Fruit fly (Drosophila melanogaster): ENCODE results near the gene lush.

Gene lush

DNA sequence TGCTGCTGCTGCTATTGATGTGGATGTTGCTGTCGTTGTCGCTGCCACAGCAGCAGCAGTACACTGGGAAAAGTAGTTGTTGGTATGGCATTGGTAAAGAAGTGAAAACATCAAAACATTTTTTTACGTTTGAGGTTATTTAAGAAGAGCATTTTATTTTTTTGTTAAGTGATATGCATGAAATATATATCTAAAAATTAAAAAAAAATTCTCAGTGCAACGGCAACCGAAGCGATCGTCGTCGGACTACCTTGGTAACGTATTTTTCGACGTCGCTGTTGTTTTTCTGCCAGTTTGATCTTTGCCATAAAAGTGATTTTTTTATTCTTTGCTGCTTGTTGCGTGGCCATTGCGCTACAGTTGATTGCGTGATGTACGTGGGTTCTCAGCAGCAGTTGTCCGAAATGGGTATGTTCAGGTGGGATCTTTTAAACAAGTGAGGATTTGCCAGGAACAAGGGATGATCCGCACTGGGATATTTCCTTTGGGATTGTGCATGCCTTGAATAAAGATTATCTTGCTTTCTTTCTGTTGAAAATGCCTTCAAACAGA is 45.1 kb downstream of the lush start (continued):
- TF ChIP-seq CG8388 (GFP tag; optimal IDR thresholded peaks at IDR 0.05) = peak; percentile 94
- peak; percentile 93 for TF ChIP-seq Blimp-1 (GFP tag; optimal IDR thresholded peaks at IDR 0.05)
- TF ChIP-seq CG9215 (GFP tag; IDR thresholded peaks at IDR 0.05) = peak; percentile 87
- TF ChIP-seq zfh1 (GFP tag; IDR thresholded peaks at IDR 0.05) = peak; percentile 98
- peak; percentile 90 for TF ChIP-seq CG15011 (GFP tag; optimal IDR thresholded peaks at IDR 0.05)
- peak; percentile 81 for TF ChIP-seq fu2 (GFP tag; optimal IDR thresholded peaks at IDR 0.05)
- no peak for TF ChIP-seq CG16813 (GFP tag; IDR thresholded peaks at IDR 0.05; ENCODE audit: partially characterized antibody)
- peak; percentile 92 for TF ChIP-seq twi (tag; optimal IDR thresholded peaks at IDR 0.05)
- TF ChIP-seq p53 (GFP tag; optimal IDR thresholded peaks at IDR 0.05) = peak; percentile 75
- TF ChIP-seq ham (GFP tag; IDR thresholded peaks at IDR 0.05) = 0 out of 2 replicates have a peak, but pooled peaks have one; percentile 68
- peak; percentile 93 for TF ChIP-seq HLH3B (GFP tag; IDR thresholded peaks at IDR 0.05)
- TF ChIP-seq fru (optimal IDR thresholded peaks at IDR 0.05) = no peak
- TF ChIP-seq CG17385 (GFP tag; optimal IDR thresholded peaks at IDR 0.05) = peak; percentile 93
- peak; percentile 87 for TF ChIP-seq Neu2 (GFP tag; optimal IDR thresholded peaks at IDR 0.05; ENCODE audit: borderline replicate concordance)
- TF ChIP-seq bcd (GFP tag; optimal IDR thresholded peaks at IDR 0.05) = peak; percentile 94
- TF ChIP-seq Oaz (GFP tag; IDR thresholded peaks at IDR 0.05) = peak; percentile 89
- peak; percentile 94 for TF ChIP-seq seq (GFP tag; IDR thresholded peaks at IDR 0.05)
- TF ChIP-seq dpn (GFP tag; optimal IDR thresholded peaks at IDR 0.05) = peak; percentile 93 to 96
- peak; percentile 91 for TF ChIP-seq YL-1 (GFP tag; optimal IDR thresholded peaks at IDR 0.05)
- TF ChIP-seq CG2129 (GFP tag; IDR thresholded peaks at IDR 0.05; ENCODE audit: partially characterized antibody) = no peak
- no peak; the same call in none of the 3 replicates for TF ChIP-seq CG11560 (tag; IDR thresholded peaks at IDR 0.05)
- peak; percentile 88 for TF ChIP-seq ase (GFP tag; IDR thresholded peaks at IDR 0.05)
- TF ChIP-seq CG18619 (GFP tag; optimal IDR thresholded peaks at IDR 0.05) = peak; percentile 92
- TF ChIP-seq Mes4 (GFP tag; optimal IDR thresholded peaks at IDR 0.05) = peak; percentile 87
- peak; percentile 92 for TF ChIP-seq CG12236 (GFP tag; optimal IDR thresholded peaks at IDR 0.05)
- peak; percentile 72 for TF ChIP-seq CG15073 (GFP tag; optimal IDR thresholded peaks at IDR 0.05)
- TF ChIP-seq stc (GFP tag; IDR thresholded peaks at IDR 0.05) = peak; percentile 90
- TF ChIP-seq H2.0 (GFP tag; IDR thresholded peaks at IDR 0.05) = peak; percentile 95
- TF ChIP-seq HLH54F (GFP tag; optimal IDR thresholded peaks at IDR 0.05) = peak; percentile 90
- peak; percentile 99 for TF ChIP-seq zen (tag; optimal IDR thresholded peaks at IDR 0.05)
- peak; percentile 90 for TF ChIP-seq zfh2 (GFP tag; optimal IDR thresholded peaks at IDR 0.05)
- peak; percentile 97 for TF ChIP-seq chm (GFP tag; IDR thresholded peaks at IDR 0.05)
- TF ChIP-seq mam (GFP tag; optimal IDR thresholded peaks at IDR 0.05) = peak; percentile 90
- TF ChIP-seq CG32772 (GFP tag; IDR thresholded peaks at IDR 0.05) = peak; percentile 94
- TF ChIP-seq CG8765 (GFP tag; IDR thresholded peaks at IDR 0.05) = peak; percentile 97
- TF ChIP-seq eyg (GFP tag; optimal IDR thresholded peaks at IDR 0.05) = peak; percentile 68
- peak; percentile 94 for TF ChIP-seq Ptx1 (GFP tag; IDR thresholded peaks at IDR 0.05)
- TF ChIP-seq Vsx1 (GFP tag; optimal IDR thresholded peaks at IDR 0.05) = peak; percentile 92
- TF ChIP-seq Opbp (GFP tag; IDR thresholded peaks at IDR 0.05; ENCODE audit: partially characterized antibody) = no peak
- peak; percentile 98 for TF ChIP-seq zf30C (GFP tag; optimal IDR thresholded peaks at IDR 0.05)
- TF ChIP-seq CG11504 (tag; optimal IDR thresholded peaks at IDR 0.05) = peak; percentile 94
- peak; percentile 95 for TF ChIP-seq CG3847 (GFP tag; IDR thresholded peaks at IDR 0.05)
- TF ChIP-seq Adf1 (GFP tag; IDR thresholded peaks at IDR 0.05) = peak; percentile 88
- peak; percentile 94 for TF ChIP-seq slbo (GFP tag; IDR thresholded peaks at IDR 0.05)
- TF ChIP-seq dysf (GFP tag; IDR thresholded peaks at IDR 0.05) = peak; percentile 96
- peak; percentile 96 for TF ChIP-seq E2f1 (GFP tag; IDR thresholded peaks at IDR 0.05)
- peak; percentile 81 for TF ChIP-seq CG30020 (tag; optimal IDR thresholded peaks at IDR 0.05)
- peak; percentile 95 for TF ChIP-seq CG15601 (tag; optimal IDR thresholded peaks at IDR 0.05)
- TF ChIP-seq CG12155 (GFP tag; optimal IDR thresholded peaks at IDR 0.05) = peak; percentile 93
